Fruit fly (Drosophila melanogaster): ENCODE results near the gene Apc2.

Gene Apc2

dm6 chr3R:24142971-24143370 is 20.8 kb upstream of the Apc2 start (continued):
- TF ChIP-seq hkb (optimal IDR thresholded peaks at IDR 0.05) (no peak), hkb (GFP tag; IDR thresholded peaks at IDR 0.05) (no peak), CG8924 (tag; optimal IDR thresholded peaks at IDR 0.05) (no peak), Hmr (GFP tag; optimal IDR thresholded peaks at IDR 0.05) (no peak), HLH3B (GFP tag; IDR thresholded peaks at IDR 0.05) (peak; percentile 32; the same call in 1 of the 2 replicates), bcd (GFP tag; optimal IDR thresholded peaks at IDR 0.05) (peak; percentile 26), insv (GFP tag; optimal IDR thresholded peaks at IDR 0.05) (no peak), CG1603 (tag; optimal IDR thresholded peaks at IDR 0.05) (peak; percentile 25), CG8281 (tag; optimal IDR thresholded peaks at IDR 0.05) (no peak), hb (GFP tag; IDR thresholded peaks at IDR 0.05; ENCODE audit: partially characterized antibody) (no peak), Med (GFP tag) (peak; percentile 71), fru (optimal IDR thresholded peaks at IDR 0.05) (no peak), bsh (GFP tag; optimal IDR thresholded peaks at IDR 0.05) (peak; percentile 30 to 58), gce (GFP tag; IDR thresholded peaks at IDR 0.05) (no peak), chinmo (GFP tag; IDR thresholded peaks at IDR 0.05; ENCODE audit: partially characterized antibody) (no peak), CG8388 (GFP tag; optimal IDR thresholded peaks at IDR 0.05) (peak; percentile 12), lola (GFP tag; optimal IDR thresholded peaks at IDR 0.05) (peak in 1 of 3 experiments; percentile 3), sug (tag; optimal IDR thresholded peaks at IDR 0.05) (no peak), CG7839 (tag; optimal IDR thresholded peaks at IDR 0.05) (peak; percentile 43), Dll (GFP tag; IDR thresholded peaks at IDR 0.05; ENCODE audit: partially characterized antibody) (no peak), Awh (GFP tag; IDR thresholded peaks at IDR 0.05) (no peak), dpn (GFP tag; optimal IDR thresholded peaks at IDR 0.05) (peak in 1 of 2 experiments; percentile 14), Bgb (GFP tag; IDR thresholded peaks at IDR 0.05; ENCODE audit: partially characterized antibody) (no peak), tin (GFP tag; optimal IDR thresholded peaks at IDR 0.05) (peak; percentile 19), CG9817 (tag; optimal IDR thresholded peaks at IDR 0.05) (no peak), tgo (GFP tag; IDR thresholded peaks at IDR 0.05) (peak; percentile 46; the same call in 2 of the 3 replicates), Dip2 (GFP tag; IDR thresholded peaks at IDR 0.05) (no peak), NfI (GFP tag; optimal IDR thresholded peaks at IDR 0.05) (no peak), CG7987 (GFP tag; optimal IDR thresholded peaks at IDR 0.05) (no peak), CG12744 (GFP tag; optimal IDR thresholded peaks at IDR 0.05) (no peak), slou (GFP tag; optimal IDR thresholded peaks at IDR 0.05) (no peak), NC2β (GFP tag; optimal IDR thresholded peaks at IDR 0.05) (no peak), Six4 (GFP tag; optimal IDR thresholded peaks at IDR 0.05) (no peak), lilli (GFP tag; optimal IDR thresholded peaks at IDR 0.05) (no peak), bab2 (GFP tag; optimal IDR thresholded peaks at IDR 0.05) (peak; percentile 8), CG15011 (GFP tag; optimal IDR thresholded peaks at IDR 0.05) (no peak), ash1 (GFP tag; optimal IDR thresholded peaks at IDR 0.05) (no peak), CG15601 (tag; optimal IDR thresholded peaks at IDR 0.05) (no peak), CG6854 (GFP tag; optimal IDR thresholded peaks at IDR 0.05) (no peak), MESR4 (GFP tag; optimal IDR thresholded peaks at IDR 0.05) (no peak), Rx (GFP tag; IDR thresholded peaks at IDR 0.05) (0 out of 2 replicates have a peak, but pooled peaks have one; percentile 29), Ets65A (GFP tag) (no peak), pnt (GFP tag; optimal IDR thresholded peaks at IDR 0.05) (peak; percentile 23), ci (GFP tag; IDR thresholded peaks at IDR 0.05) (peak; percentile 63; the same call in 1 of the 3 replicates), wek (GFP tag; optimal IDR thresholded peaks at IDR 0.05) (no peak), seq (GFP tag; IDR thresholded peaks at IDR 0.05) (no peak), Ptx1 (GFP tag; IDR thresholded peaks at IDR 0.05) (peak; percentile 51; the same call in 1 of the 2 replicates), Sox102F (GFP tag; optimal IDR thresholded peaks at IDR 0.05) (peak; percentile 55), E2f1 (GFP tag; IDR thresholded peaks at IDR 0.05) (peak; percentile 58), org-1 (GFP tag; optimal IDR thresholded peaks at IDR 0.05) (no peak), Neu2 (GFP tag; optimal IDR thresholded peaks at IDR 0.05; ENCODE audit: borderline replicate concordance) (no peak)

All from whole organism, embryonic.